Fruit fly (Drosophila melanogaster) Kc167 (cell line): ENCODE data around the gene CG9147.

ENCODE experiments used
- Myc ChIP-seq: fragments of >200 bp; optimal IDR thresholded peaks from 2 replicates; lab custom pipeline; 2017; ENCODE audit warnings: missing external identifiers
- h ChIP-seq: fragments of >200 bp; optimal IDR thresholded peaks from 3 replicates; lab custom pipeline; 2018; ENCODE audit warnings: missing external identifiers
- psq ChIP-seq: fragments of >200 bp; optimal IDR thresholded peaks from 2 replicates; lab custom pipeline; 2017; ENCODE audit warnings: missing external identifiers

DNA sequence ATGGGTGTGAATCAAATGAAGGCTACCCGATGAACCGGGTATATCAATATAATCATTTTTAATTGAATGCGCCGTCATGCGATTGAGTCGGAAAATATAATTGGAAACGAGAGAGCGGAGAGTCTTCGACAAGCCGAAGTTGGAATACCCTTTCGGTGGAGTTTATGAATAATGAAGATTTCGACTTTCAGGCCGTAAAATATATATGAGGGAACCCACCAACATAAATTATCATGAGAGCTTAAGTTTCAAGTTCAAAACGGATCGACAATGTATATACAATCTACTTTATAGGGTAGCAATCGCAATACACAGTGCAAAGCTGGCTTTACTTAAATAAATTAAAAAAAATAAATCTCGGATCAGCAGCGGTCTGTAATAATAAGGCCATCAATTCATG, 34.0 kb upstream of the CG9147 start:
- TF ChIP-seq Myc (lab: Kevin White, UChicago): no peak
- TF ChIP-seq psq (lab: Kevin White, UChicago): no peak
- no peak for TF ChIP-seq h (lab: Kevin White, UChicago)
